Fruit fly (Drosophila melanogaster): Measurements from ENCODE around the gene Oga.

DNA sequence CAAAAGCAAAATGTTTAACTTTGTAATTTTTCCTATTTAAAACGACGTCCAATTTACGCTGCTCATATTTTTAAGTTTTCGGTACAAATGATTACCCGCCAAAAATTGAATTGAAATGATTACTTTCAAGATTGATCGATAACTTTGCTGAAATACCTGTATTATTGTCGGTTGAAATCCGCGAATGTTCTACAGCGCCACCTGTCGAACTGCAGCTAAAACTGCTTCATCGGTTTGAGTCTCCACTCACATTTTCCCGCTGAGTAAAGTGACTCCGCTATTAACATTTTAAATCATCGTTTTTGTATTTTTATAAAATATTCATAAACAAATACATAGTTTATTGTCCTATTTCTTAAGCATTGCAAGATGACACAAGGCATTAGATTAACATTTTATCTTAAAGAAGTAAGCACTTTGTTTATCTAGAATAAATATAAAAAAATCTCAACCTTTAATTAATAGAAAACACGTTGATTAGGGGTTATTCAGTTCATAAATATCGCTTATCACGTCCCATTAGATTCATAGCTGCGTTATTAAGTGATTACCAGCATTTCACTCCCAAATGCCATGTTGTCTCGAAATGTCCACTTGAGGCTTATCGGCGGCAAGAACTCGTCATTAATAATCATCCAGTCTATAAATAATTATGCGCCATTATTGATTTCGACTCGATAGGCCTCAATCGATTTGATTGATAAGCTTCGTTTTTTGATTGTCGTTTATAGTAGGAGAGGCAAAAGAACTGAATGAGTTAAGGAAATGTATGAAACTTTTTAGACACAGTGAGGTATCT, 39.1 kb upstream of the Oga start:
- TF ChIP-seq psq (optimal IDR thresholded peaks at IDR 0.05) (no peak), Sin3A (optimal IDR thresholded peaks at IDR 0.05) (no peak), insv (optimal IDR thresholded peaks at IDR 0.05) (no peak), h (optimal IDR thresholded peaks at IDR 0.05) (no peak), Myc (optimal IDR thresholded peaks at IDR 0.05) (no peak), ttk (optimal IDR thresholded peaks at IDR 0.05) (no peak)
